Fruit fly (Drosophila melanogaster) S2 (cell line): ENCODE data around the gene CG11857.

Source experiments
- CG8478 ChIP-seq: fragments of >200 bp; optimal IDR thresholded peaks from 2 replicates; lab custom pipeline; 2018
- CTCF ChIP-seq, 2 experiments: fragments of >200 bp; optimal IDR thresholded peaks; 2 replicates each; lab custom pipeline; 2018

Gene CG11857

dm6 chr3R:25241507-25242070 is 17.1 kb upstream of the CG11857 start, which contains the start of gene CG11854:
Gene CG11854 (plus strand): TSS chr3R:25242020.
- TF ChIP-seq CTCF (optimal IDR thresholded peaks at IDR 0.05; lab: Kevin White, UChicago) (no peak), CG8478 (lab: Kevin White, UChicago) (no peak)

dm6 chr3R:25245052-25245813 is 13.5 kb upstream of the CG11857 start, which contains the start of gene bam:
Gene bam (minus strand): TSS chr3R:25245109.
- TF ChIP-seq CG8478 (lab: Kevin White, UChicago) (no peak), CTCF (optimal IDR thresholded peaks at IDR 0.05; lab: Kevin White, UChicago) (peak; percentile 34 to 61)

DNA sequence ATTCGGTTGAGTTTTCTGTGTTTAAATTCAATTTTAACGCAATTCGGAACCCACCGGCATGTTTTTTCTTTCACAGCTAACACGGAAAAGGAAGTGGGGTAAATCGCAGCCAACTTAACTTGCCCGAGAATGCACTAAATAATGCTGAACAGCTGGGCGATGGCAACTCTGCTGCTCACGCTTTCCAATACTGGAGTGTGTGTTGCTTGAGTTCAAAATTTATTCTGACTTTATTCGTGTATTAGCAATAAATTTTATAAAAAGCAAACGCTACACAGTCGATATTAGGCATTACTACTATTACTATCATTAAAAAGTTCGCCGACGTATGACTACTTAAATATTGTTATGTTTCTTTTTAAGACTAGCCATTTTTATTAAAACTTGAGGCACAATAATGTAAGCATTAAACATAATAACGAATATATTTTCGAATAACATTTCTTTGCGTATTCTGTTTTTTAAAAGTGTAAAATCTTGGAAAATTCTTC is 11.3 kb upstream of the CG11857 start, which contains the start of the genes RpS27 and Nup37:
Gene RpS27, minus strand, starts transcription at position 136 of the 491 bp plus-strand sequence.
Gene Nup37, plus strand, starts transcription at position 280 of the 491 bp plus-strand sequence.
- TF ChIP-seq CTCF (optimal IDR thresholded peaks at IDR 0.05; lab: Kevin White, UChicago) (peak in 1 of 2 experiments; percentile 31), CG8478 (lab: Kevin White, UChicago) (no peak)

dm6 chr3R:25249145-25250141 is 9.3 kb upstream of the CG11857 start, which contains the start of gene Nup358:
Gene Nup358 (plus strand): TSS chr3R:25249348.
- TF ChIP-seq CTCF (optimal IDR thresholded peaks at IDR 0.05; lab: Kevin White, UChicago) (peak; percentile 8 to 30), CG8478 (lab: Kevin White, UChicago) (no peak)

DNA sequence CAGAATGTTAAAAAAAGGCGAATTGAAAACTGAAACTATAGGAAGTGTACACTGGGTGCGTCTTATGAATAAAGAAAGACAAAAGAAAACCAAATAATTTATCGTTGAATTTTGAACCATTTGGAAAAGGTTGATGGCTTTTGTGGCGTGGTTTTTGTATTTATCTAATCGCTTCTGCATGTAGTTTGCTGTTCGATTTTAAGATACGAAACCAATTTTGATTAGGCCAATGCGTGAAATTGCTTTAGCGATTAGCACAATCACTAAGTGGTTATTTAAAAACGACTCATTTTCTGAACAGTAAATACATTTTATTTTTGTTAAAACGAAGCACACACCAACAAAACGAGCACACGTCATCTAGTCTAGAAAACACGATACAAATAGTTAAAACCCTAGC is 2.0 kb downstream of the CG11857 start:
- TF ChIP-seq CG8478 (lab: Kevin White, UChicago) (no peak), CTCF (optimal IDR thresholded peaks at IDR 0.05; lab: Kevin White, UChicago) (no peak)

- TF ChIP-seq CG8478 (lab: Kevin White, UChicago) (no peak), CTCF (optimal IDR thresholded peaks at IDR 0.05; lab: Kevin White, UChicago) (no peak)
Observed at dm6 chr3R:25262322-25262761, 3.6 kb downstream of the CG11857 start, which contains the start of the genes Kdsr and CG11858. Gene Kdsr (minus strand): TSS chr3R:25262498. Gene CG11858 (plus strand): TSS chr3R:25262741.

- TF ChIP-seq CTCF (optimal IDR thresholded peaks at IDR 0.05; lab: Kevin White, UChicago) (peak; percentile 0 to 51), CG8478 (lab: Kevin White, UChicago) (no peak)
Observed at dm6 chr3R:25265589-25266201, 7.0 kb downstream of the CG11857 start, which contains the start of the genes GlnRS and RIOK2. Gene GlnRS (minus strand): TSS chr3R:25265721. Gene RIOK2 (plus strand): TSS chr3R:25265844.

- TF ChIP-seq CG8478 (lab: Kevin White, UChicago) (no peak), CTCF (optimal IDR thresholded peaks at IDR 0.05; lab: Kevin White, UChicago) (no peak)
Observed at dm6 chr3R:25266751-25267150, 8.1 kb downstream of the CG11857 start.

DNA sequence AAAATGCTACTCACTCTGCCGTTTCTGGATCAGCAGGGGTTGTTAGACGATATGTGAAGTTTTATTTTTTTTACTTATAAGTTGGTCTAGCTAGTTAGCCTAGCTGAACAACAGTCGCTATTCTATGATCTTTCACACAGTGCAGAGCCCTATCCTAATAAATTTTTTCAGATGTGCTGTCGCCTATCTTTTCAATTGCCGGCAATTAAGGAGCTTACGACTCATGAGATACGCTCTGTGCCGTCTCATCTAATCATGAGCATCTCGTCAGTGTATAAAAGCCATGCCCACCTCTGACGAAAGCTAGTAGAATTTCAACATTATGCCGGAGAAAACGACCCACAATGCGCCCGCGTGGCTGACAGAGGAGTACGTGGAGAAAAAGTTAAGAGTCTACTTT is 11.2 kb downstream of the CG11857 start, which contains the start of the genes CG11889 and CG11891:
Gene CG11889, plus strand, starts transcription at position 301 of the 400 bp plus-strand sequence.
Gene CG11891, plus strand, starts transcription at position 301 of the 400 bp plus-strand sequence.
- TF ChIP-seq CTCF (optimal IDR thresholded peaks at IDR 0.05; lab: Kevin White, UChicago) (no peak), CG8478 (lab: Kevin White, UChicago) (no peak)

DNA sequence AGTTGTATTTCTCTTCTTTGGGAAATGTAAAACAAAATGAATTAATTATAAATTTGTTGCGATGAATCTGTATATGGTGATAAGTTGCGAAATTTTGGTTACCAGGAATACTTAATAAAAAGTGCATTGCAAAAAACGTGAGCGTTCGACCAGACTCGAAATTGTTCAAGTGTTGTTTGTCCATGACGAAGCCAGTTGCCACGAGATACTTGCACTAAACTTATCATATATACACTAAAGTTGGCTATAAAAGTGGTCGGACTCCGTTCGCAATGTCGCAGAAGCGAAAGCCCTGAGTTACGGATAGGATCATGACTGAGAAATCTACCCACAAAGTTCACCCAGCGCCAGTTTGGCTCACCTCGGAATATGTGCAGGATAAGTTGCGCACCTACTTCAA is 14.8 kb downstream of the CG11857 start, which contains the start of gene CG11878:
Gene CG11878, plus strand, starts transcription at position 301 of the 400 bp plus-strand sequence.
- TF ChIP-seq CTCF (optimal IDR thresholded peaks at IDR 0.05; lab: Kevin White, UChicago) (no peak), CG8478 (lab: Kevin White, UChicago) (no peak)

DNA sequence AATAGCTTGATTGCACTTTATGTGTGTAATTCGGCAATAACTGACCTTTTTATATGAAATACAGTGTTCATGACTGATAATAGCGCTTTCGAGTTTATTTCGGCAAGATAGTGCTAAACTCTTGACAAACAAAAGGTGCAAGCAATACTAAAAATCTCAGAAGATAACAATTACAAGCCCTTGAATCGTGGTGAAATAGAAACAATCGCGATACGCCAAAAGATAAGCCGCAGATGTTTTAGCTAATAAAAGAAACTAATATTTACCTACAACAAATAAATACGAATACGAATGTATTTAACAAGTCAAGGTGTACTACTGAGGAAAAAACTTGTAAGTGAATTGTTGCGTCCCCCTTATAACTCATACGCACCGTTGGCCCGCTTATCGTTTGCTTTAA is 16.6 kb downstream of the CG11857 start:
- no peak for TF ChIP-seq CTCF (optimal IDR thresholded peaks at IDR 0.05; lab: Kevin White, UChicago)
- no peak for TF ChIP-seq CG8478 (lab: Kevin White, UChicago)

DNA sequence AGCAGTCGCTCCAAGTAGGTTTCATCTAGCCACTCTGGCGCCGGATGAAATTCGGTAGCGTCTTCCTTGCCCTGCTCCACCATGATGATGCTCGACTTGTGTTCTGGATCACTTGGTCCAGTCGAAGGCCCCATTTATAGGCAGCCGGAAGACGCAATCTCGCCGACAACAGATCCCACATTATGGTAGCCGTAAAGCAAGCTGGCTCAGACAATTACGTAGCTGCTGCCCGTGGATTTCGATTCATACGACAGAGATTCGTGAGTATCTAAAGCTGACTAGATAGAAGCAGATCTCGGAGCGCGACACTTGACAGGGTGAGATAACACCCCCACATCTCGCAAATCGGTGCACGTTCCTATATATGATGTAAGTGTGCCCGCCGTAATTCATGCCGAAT is 18.4 kb downstream of the CG11857 start, which contains the start of gene CG10513:
Gene CG10513, minus strand, starts transcription at position 101 of the 400 bp plus-strand sequence.
- no peak for TF ChIP-seq CG8478 (lab: Kevin White, UChicago)
- TF ChIP-seq CTCF (optimal IDR thresholded peaks at IDR 0.05; lab: Kevin White, UChicago) = no peak
